Fruit fly (Drosophila melanogaster): ENCODE data around the gene CG4174.

DNA sequence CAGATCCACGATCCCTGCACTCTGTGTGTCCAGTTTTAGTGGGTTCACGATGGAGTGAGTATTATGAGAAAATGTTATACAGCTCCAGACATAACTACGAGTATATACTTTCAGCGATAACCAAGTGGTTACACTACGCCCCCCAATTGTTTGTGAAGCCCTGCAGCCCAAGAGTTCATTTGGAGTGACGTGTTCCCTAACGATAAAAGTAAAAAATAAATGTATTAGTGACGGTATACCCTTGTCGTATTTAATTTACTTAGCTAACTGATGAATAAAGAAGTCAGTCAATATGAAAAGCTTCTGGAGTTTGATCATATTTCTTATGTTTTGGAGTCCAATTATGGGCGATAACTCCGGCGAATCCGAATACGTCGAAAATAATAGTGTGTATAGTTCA, 10.6 kb downstream of the CG4174 start, which contains the start of gene CG18231:
- TF ChIP-seq fru (optimal IDR thresholded peaks at IDR 0.05) (no peak), aop (GFP tag; IDR thresholded peaks at IDR 0.05) (no peak), CG13296 (GFP tag; optimal IDR thresholded peaks at IDR 0.05) (no peak), ttk (GFP tag; IDR thresholded peaks at IDR 0.05) (no peak), Ets65A (GFP tag) (no peak), CG2712 (tag; optimal IDR thresholded peaks at IDR 0.05) (no peak), CG17361 (GFP tag; IDR thresholded peaks at IDR 0.05) (no peak), CG8388 (GFP tag; optimal IDR thresholded peaks at IDR 0.05) (no peak), CG4820 (GFP tag; optimal IDR thresholded peaks at IDR 0.05) (no peak), CG15073 (GFP tag; optimal IDR thresholded peaks at IDR 0.05) (no peak), CG11560 (tag; IDR thresholded peaks at IDR 0.05) (no peak), CG17385 (GFP tag; optimal IDR thresholded peaks at IDR 0.05) (no peak)

All from whole organism, embryonic.